Worm (Caenorhabditis elegans): Measurements from ENCODE around the gene C17C3.3.

DNA sequence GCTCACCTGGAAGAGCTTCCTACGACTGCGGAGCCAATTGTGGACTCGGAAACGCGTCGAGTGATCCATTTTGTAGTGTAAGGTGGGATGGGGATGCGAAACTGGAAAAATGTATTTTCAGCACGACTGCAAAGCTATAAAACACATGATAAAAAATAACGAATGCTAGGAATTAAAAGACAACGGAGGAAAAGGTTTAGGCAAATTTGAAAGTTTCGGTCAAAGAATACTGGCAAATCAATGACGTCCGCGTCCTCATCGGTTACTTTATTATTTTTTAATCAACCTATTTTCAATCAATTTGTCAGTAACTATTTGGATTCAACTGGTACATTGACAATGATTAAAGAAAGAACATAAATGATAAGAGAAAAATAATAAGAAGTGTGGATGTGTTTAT is 46.2 kb downstream of the C17C3.3 start, which contains the start of gene C17G10.7:
- no peak for TF ChIP-seq cog-1 (tag; optimal IDR thresholded peaks at IDR 0.05)
- no peak for TF ChIP-seq T22C8.4 (GFP tag; IDR thresholded peaks at IDR 0.05)
- no peak for TF ChIP-seq ref-1 (GFP tag; conservative IDR thresholded peaks at IDR 0.05)
- TF ChIP-seq tab-1 (GFP tag; IDR thresholded peaks at IDR 0.05), result no peak
- no peak for TF ChIP-seq flt-1 (GFP tag; IDR thresholded peaks at IDR 0.05)
- no peak for TF ChIP-seq med-1 (GFP tag; optimal IDR thresholded peaks at IDR 0.05; ENCODE audit: insufficient read depth)
- no peak for TF ChIP-seq ztf-23 (GFP tag; IDR thresholded peaks at IDR 0.05)
- no peak for TF ChIP-seq klf-2 (GFP tag; conservative IDR thresholded peaks at IDR 0.05)

Measured in whole organism, midembryonic.